Worm (Caenorhabditis elegans) whole organism, L1 larva: ENCODE measurements around the gene Y37D8A.16.

Source experiments
- ceh-82 ChIP-seq, 3 experiments: fragments of 150-350 bp in 1 of 3; sonication (generic microtip) in 2 of 3; optimal IDR thresholded peaks; 2 replicates each; lab custom pipeline; 2014 to 2017; ENCODE audit warnings: missing biosample characterization in 3 of 3, missing genetic modification characterization in 3 of 3
- ceh-88 ChIP-seq: fragments of 200-800 bp; sonication (Bioruptor generic); IDR thresholded peaks from 2 replicates; pipeline ENCODE4 v1.3.6; 2022; ENCODE audit warnings: missing genetic modification characterization, missing compliant biosample characterization
- dpl-1 ChIP-seq, 3 experiments: fragments of 150-350 bp in 2 of 3; sonication (generic microtip) in 1 of 3; optimal IDR thresholded peaks; 2 replicates each; lab custom pipeline; 2014 to 2017; ENCODE audit warnings: missing biosample characterization in 3 of 3, missing genetic modification characterization in 3 of 3, missing genetic modification reagents in 3 of 3
- lin-14 ChIP-seq: fragments of 200-800 bp; sonication (Bioruptor generic); optimal IDR thresholded peaks from 2 replicates; lab custom pipeline; 2018; ENCODE audit warnings: mild to moderate bottlenecking, missing genetic modification characterization, moderate library complexity, missing compliant biosample characterization
- lin-39 ChIP-seq: fragments of 150-350 bp; optimal IDR thresholded peaks from 2 replicates; lab custom pipeline; 2014; ENCODE audit warnings: missing biosample characterization, missing genetic modification reagents, missing genetic modification characterization
- lir-3 ChIP-seq: sonication (generic microtip); optimal IDR thresholded peaks from 2 replicates; lab custom pipeline; 2016; ENCODE audit warnings: mild to moderate bottlenecking, missing genetic modification characterization, moderate library complexity, missing compliant biosample characterization; ENCODE audit not compliant: poor library complexity
- lsy-2 ChIP-seq, 2 experiments: fragments of 150-350 bp; optimal IDR thresholded peaks; 2 replicates each; lab custom pipeline; 2014; ENCODE audit warnings: missing biosample characterization in 2 of 2, missing genetic modification characterization in 2 of 2
- mep-1 ChIP-seq: fragments of 150-350 bp; optimal IDR thresholded peaks from 2 replicates; lab custom pipeline; 2014; ENCODE audit warnings: missing biosample characterization, missing genetic modification characterization
- nhr-19 ChIP-seq: fragments of 200-800 bp; sonication (Bioruptor generic); conservative IDR thresholded peaks from 2 replicates; pipeline ENCODE4 v1.3.6; 2022; ENCODE audit warnings: missing genetic modification characterization, missing compliant biosample characterization
- nhr-77 ChIP-seq: fragments of 150-350 bp; optimal IDR thresholded peaks from 2 replicates; lab custom pipeline; 2014; ENCODE audit warnings: missing biosample characterization, missing genetic modification characterization
- sup-37 ChIP-seq: fragments of 200-800 bp; sonication (Bioruptor generic); optimal IDR thresholded peaks from 2 replicates; lab custom pipeline; 2018; ENCODE audit warnings: mild to moderate bottlenecking, missing genetic modification characterization, missing compliant biosample characterization
- unc-62 ChIP-seq: fragments of 150-350 bp; optimal IDR thresholded peaks from 2 replicates; lab custom pipeline; 2014; ENCODE audit warnings: missing biosample characterization, missing genetic modification reagents, missing genetic modification characterization

DNA sequence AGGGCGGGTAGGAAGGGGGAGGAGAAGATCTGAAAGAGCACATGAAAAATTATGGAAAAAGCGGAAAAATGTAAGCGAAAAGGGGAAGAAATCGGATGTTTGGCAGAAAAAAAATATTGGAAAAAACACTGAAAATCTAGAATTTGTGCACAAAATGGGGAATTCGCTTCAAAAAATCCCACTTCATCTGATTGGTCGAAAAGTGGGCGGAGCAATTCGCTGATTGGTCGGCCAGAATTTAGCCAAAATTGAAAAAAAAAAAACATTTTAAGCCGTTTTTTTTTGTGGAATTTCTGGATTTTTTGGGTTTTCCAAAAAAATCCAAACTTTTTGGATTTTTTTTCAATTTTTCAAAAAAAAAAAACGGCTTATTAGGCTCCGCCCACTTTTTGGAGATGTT lies 2.3 kb upstream of the Y37D8A.16 start:
- TF ChIP-seq ceh-82 (tag; optimal IDR thresholded peaks at IDR 0.05; lab: Kevin White, UChicago) (no peak), lir-3 (tag; lab: Kevin White, UChicago) (no peak), lin-14 (GFP tag; lab: Kevin White, UChicago) (no peak), nhr-19 (GFP tag; lab: Robert Waterston, UW) (no peak), sup-37 (GFP tag; lab: Kevin White, UChicago) (no peak), lin-39 (tag; lab: Kevin White, UChicago) (no peak), lsy-2 (tag; optimal IDR thresholded peaks at IDR 0.05; lab: Kevin White, UChicago) (no peak), ceh-88 (GFP tag; lab: Robert Waterston, UW) (no peak), dpl-1 (GFP tag; optimal IDR thresholded peaks at IDR 0.05; lab: Kevin White, UChicago) (no peak), unc-62 (GFP tag; lab: Kevin White, UChicago) (no peak), nhr-77 (no peak), mep-1 (no peak)
